Worm (Caenorhabditis elegans) whole organism, young adult: ENCODE data around the gene bec-1.
A peak's percentile ranks its signal among the peaks of the same experiment; 100 is the strongest.

Experiments
- D2030.7 ChIP-seq: fragments of 200-800 bp; sonication (Bioruptor generic); IDR thresholded peaks from 2 replicates; pipeline ENCODE4 v1.3.6; 2022; ENCODE audit warnings: missing genetic modification reagents, missing genetic modification characterization, missing compliant biosample characterization
- F22D6.2 ChIP-seq: sonication (generic microtip); optimal IDR thresholded peaks from 2 replicates; lab custom pipeline; 2016; ENCODE audit warnings: mild to moderate bottlenecking, missing genetic modification characterization, missing compliant biosample characterization
- F33H1.4 ChIP-seq: fragments of 200-800 bp; sonication (Bioruptor generic); IDR thresholded peaks from 2 replicates; pipeline ENCODE4 v1.3.6; 2022; ENCODE audit warnings: missing genetic modification reagents, missing genetic modification characterization, missing compliant biosample characterization
- F37B4.10 ChIP-seq: fragments of 200-800 bp; sonication (Bioruptor generic); IDR thresholded peaks from 2 replicates; pipeline ENCODE4 v1.3.6; 2022; ENCODE audit warnings: missing genetic modification characterization, missing compliant biosample characterization
- K11D2.4 ChIP-seq: fragments of 200-800 bp; sonication (Bioruptor generic); IDR thresholded peaks from 2 replicates; pipeline ENCODE4 v1.3.6; 2022; ENCODE audit warnings: missing genetic modification reagents, missing genetic modification characterization, missing compliant biosample characterization
- Y53F4B.3 ChIP-seq: fragments of 200-800 bp; sonication (Bioruptor generic); IDR thresholded peaks from 2 replicates; pipeline ENCODE4 v1.3.6; 2022; ENCODE audit warnings: missing genetic modification reagents, missing genetic modification characterization, missing compliant biosample characterization
- Y56A3A.18 ChIP-seq: fragments of 200-800 bp; sonication (Bioruptor generic); IDR thresholded peaks from 2 replicates; pipeline ENCODE4 v1.3.6; 2022; ENCODE audit warnings: missing genetic modification reagents, missing genetic modification characterization, missing compliant biosample characterization
- ZK185.1 ChIP-seq: sonication (generic microtip); optimal IDR thresholded peaks from 2 replicates; lab custom pipeline; 2016; ENCODE audit warnings: mild to moderate bottlenecking, missing genetic modification characterization, missing compliant biosample characterization; ENCODE audit not compliant: poor library complexity, severe bottlenecking
- aptf-2 ChIP-seq: fragments of 200-800 bp; sonication (Bioruptor generic); conservative IDR thresholded peaks from 2 replicates; pipeline ENCODE4 v1.3.6; 2022; ENCODE audit warnings: missing genetic modification reagents, missing genetic modification characterization, missing compliant biosample characterization
- attf-3 ChIP-seq: fragments of 200-800 bp; sonication (Bioruptor generic); conservative IDR thresholded peaks from 2 replicates; pipeline ENCODE4 v1.3.6; 2022; ENCODE audit warnings: missing genetic modification reagents, missing genetic modification characterization, missing compliant biosample characterization
- bed-1 ChIP-seq: fragments of 200-800 bp; sonication (Bioruptor generic); IDR thresholded peaks from 2 replicates; pipeline ENCODE4 v1.3.6; 2022; ENCODE audit warnings: missing genetic modification reagents, missing genetic modification characterization, missing compliant biosample characterization
- bed-2 ChIP-seq: fragments of 200-800 bp; sonication (Bioruptor generic); IDR thresholded peaks from 2 replicates; pipeline ENCODE4 v1.3.6; 2022; ENCODE audit warnings: missing genetic modification reagents, missing genetic modification characterization, missing compliant biosample characterization
- ccch-3 ChIP-seq: fragments of 200-800 bp; sonication (Bioruptor generic); optimal IDR thresholded peaks from 2 replicates; lab custom pipeline; 2018; ENCODE audit warnings: mild to moderate bottlenecking, missing genetic modification characterization, missing compliant biosample characterization
- cebp-1 ChIP-seq, 2 experiments: fragments of 200-800 bp in 1 of 2; sonication (Bioruptor generic) in 1 of 2; sonication (generic microtip) in 1 of 2; IDR thresholded peaks in 1 of 2; optimal IDR thresholded peaks in 1 of 2; 2 replicates each; pipeline versions ENCODE4 v1.3.6 to Lab custom; 2017 to 2022; ENCODE audit warnings: missing compliant biosample characterization in 2 of 2, missing genetic modification characterization in 2 of 2, mild to moderate bottlenecking in 1 of 2, missing genetic modification reagents in 1 of 2, moderate library complexity in 1 of 2
- efl-1 ChIP-seq: fragments of 150-350 bp; optimal IDR thresholded peaks from 2 replicates; lab custom pipeline; 2014; ENCODE audit warnings: missing biosample characterization, missing genetic modification reagents, missing genetic modification characterization
- ekl-4 ChIP-seq: fragments of 200-800 bp; sonication (Bioruptor generic); IDR thresholded peaks from 2 replicates; pipeline ENCODE4 v1.3.6; 2022; ENCODE audit warnings: missing genetic modification reagents, missing genetic modification characterization, missing compliant biosample characterization
- ets-4 ChIP-seq: fragments of 200-800 bp; sonication (Bioruptor generic); optimal IDR thresholded peaks from 2 replicates; lab custom pipeline; 2018; ENCODE audit warnings: mild to moderate bottlenecking, missing genetic modification characterization, missing compliant biosample characterization
- fkh-3 ChIP-seq: sonication (generic microtip); optimal IDR thresholded peaks from 2 replicates; lab custom pipeline; 2016; ENCODE audit warnings: mild to moderate bottlenecking, missing genetic modification characterization, missing compliant biosample characterization
- him-1 ChIP-seq: sonication (generic microtip); optimal IDR thresholded peaks from 2 replicates; lab custom pipeline; 2016; ENCODE audit warnings: missing genotype, missing genetic modification reagents, missing genetic modification characterization, missing compliant biosample characterization
- hlh-12 ChIP-seq: sonication (generic microtip); optimal IDR thresholded peaks from 2 replicates; lab custom pipeline; 2016; ENCODE audit warnings: missing genetic modification characterization, missing compliant biosample characterization
- hmg-1.2 ChIP-seq: fragments of 200-800 bp; sonication (Bioruptor generic); IDR thresholded peaks from 2 replicates; pipeline ENCODE4 v1.3.6; 2022; ENCODE audit warnings: missing genetic modification reagents, missing genetic modification characterization, missing compliant biosample characterization
- hsf-1 ChIP-seq: fragments of 200-800 bp; sonication (Bioruptor generic); IDR thresholded peaks from 2 replicates; pipeline ENCODE4 v1.3.6; 2022; ENCODE audit warnings: missing genetic modification reagents, missing genetic modification characterization, missing compliant biosample characterization
- let-607 ChIP-seq, 2 experiments: fragments of 200-800 bp in 1 of 2; sonication (Bioruptor generic) in 1 of 2; sonication (generic microtip) in 1 of 2; optimal IDR thresholded peaks; 2 replicates each; lab custom pipeline; 2016 to 2018; ENCODE audit warnings: mild to moderate bottlenecking in 2 of 2, missing compliant biosample characterization in 2 of 2, missing genetic modification characterization in 2 of 2, moderate library complexity in 2 of 2, missing genotype in 1 of 2
- lin-26 ChIP-seq: fragments of 200-800 bp; sonication (Bioruptor generic); IDR thresholded peaks from 2 replicates; pipeline ENCODE4 v1.3.6; 2022; ENCODE audit warnings: missing genetic modification reagents, missing genetic modification characterization, missing compliant biosample characterization
- lsl-1 ChIP-seq: fragments of 200-800 bp; sonication (Bioruptor generic); optimal IDR thresholded peaks from 2 replicates; lab custom pipeline; 2018; ENCODE audit warnings: mild to moderate bottlenecking, missing genetic modification characterization, moderate library complexity, missing compliant biosample characterization
- lsy-27 ChIP-seq: sonication (generic microtip); optimal IDR thresholded peaks from 2 replicates; lab custom pipeline; 2017; ENCODE audit warnings: missing genetic modification characterization, mild to moderate bottlenecking, missing compliant biosample characterization, antibody characterized with exemption, missing genotype, borderline replicate concordance; ENCODE audit not compliant: insufficient read depth
- madf-10 ChIP-seq: sonication (generic microtip); optimal IDR thresholded peaks from 2 replicates; lab custom pipeline; 2016; ENCODE audit warnings: mild to moderate bottlenecking, missing genetic modification characterization, missing compliant biosample characterization
- mcd-1 ChIP-seq: fragments of 200-800 bp; sonication (Bioruptor generic); IDR thresholded peaks from 2 replicates; pipeline ENCODE4 v1.3.6; 2022; ENCODE audit warnings: missing genetic modification reagents, missing genetic modification characterization, missing compliant biosample characterization
- mel-28 ChIP-seq: sonication (generic microtip); optimal IDR thresholded peaks from 2 replicates; lab custom pipeline; 2016; ENCODE audit warnings: borderline replicate concordance, mild to moderate bottlenecking, missing genetic modification characterization, missing compliant biosample characterization
- nfya-1 ChIP-seq: sonication (generic microtip); optimal IDR thresholded peaks from 2 replicates; lab custom pipeline; 2017; ENCODE audit warnings: antibody characterized with exemption, missing compliant biosample characterization, missing genetic modification characterization, borderline replicate concordance; ENCODE audit not compliant: insufficient read depth
- nhr-120 ChIP-seq: fragments of 200-800 bp; sonication (Bioruptor generic); IDR thresholded peaks from 2 replicates; pipeline ENCODE4 v1.3.6; 2022; ENCODE audit warnings: missing genetic modification characterization, missing compliant biosample characterization
- nhr-80 ChIP-seq: sonication (generic microtip); optimal IDR thresholded peaks from 2 replicates; lab custom pipeline; 2016; ENCODE audit warnings: missing genetic modification characterization, missing compliant biosample characterization
- nhr-90 ChIP-seq: sonication (generic microtip); optimal IDR thresholded peaks from 2 replicates; lab custom pipeline; 2016; ENCODE audit warnings: missing genotype, mild to moderate bottlenecking, missing genetic modification characterization, missing compliant biosample characterization
- pbrm-1 ChIP-seq: fragments of 200-800 bp; sonication (Bioruptor generic); IDR thresholded peaks from 2 replicates; pipeline ENCODE4 v1.3.6; 2022; ENCODE audit warnings: missing genetic modification reagents, missing genetic modification characterization, missing compliant biosample characterization
- pha-4 ChIP-seq: fragments of 150-350 bp; sonication (generic microtip); optimal IDR thresholded peaks from 2 replicates; lab custom pipeline; 2014; ENCODE audit warnings: missing biosample characterization, missing genetic modification reagents, missing genetic modification characterization
- rpc-1 ChIP-seq, 2 experiments: fragments of 150-350 bp in 1 of 2; sonication (generic microtip) in 1 of 2; optimal IDR thresholded peaks; 2 replicates each; lab custom pipeline; 2014 to 2018; ENCODE audit warnings: missing biosample characterization in 1 of 2, missing genetic modification characterization in 1 of 2, missing genetic modification reagents in 1 of 2, missing genotype in 1 of 2
- snpc-3.4 ChIP-seq: sonication (generic microtip); optimal IDR thresholded peaks from 2 replicates; lab custom pipeline; 2017; ENCODE audit warnings: missing genetic modification characterization, mild to moderate bottlenecking, missing compliant biosample characterization, antibody characterized with exemption, moderate library complexity, missing genotype, missing genetic modification reagents
- unc-130 ChIP-seq: sonication (generic microtip); optimal IDR thresholded peaks from 2 replicates; lab custom pipeline; 2016; ENCODE audit warnings: missing genetic modification reagents, missing genetic modification characterization, missing compliant biosample characterization
- zfh-2 ChIP-seq: fragments of 200-800 bp; sonication (Bioruptor generic); conservative IDR thresholded peaks from 2 replicates; pipeline ENCODE4 v1.3.6; 2022; ENCODE audit warnings: missing genetic modification reagents, missing genetic modification characterization, missing compliant biosample characterization
- zim-3 ChIP-seq: sonication (generic microtip); optimal IDR thresholded peaks from 2 replicates; lab custom pipeline; 2017; ENCODE audit warnings: mild to moderate bottlenecking, missing genetic modification characterization, moderate library complexity, missing compliant biosample characterization

Gene bec-1

DNA sequence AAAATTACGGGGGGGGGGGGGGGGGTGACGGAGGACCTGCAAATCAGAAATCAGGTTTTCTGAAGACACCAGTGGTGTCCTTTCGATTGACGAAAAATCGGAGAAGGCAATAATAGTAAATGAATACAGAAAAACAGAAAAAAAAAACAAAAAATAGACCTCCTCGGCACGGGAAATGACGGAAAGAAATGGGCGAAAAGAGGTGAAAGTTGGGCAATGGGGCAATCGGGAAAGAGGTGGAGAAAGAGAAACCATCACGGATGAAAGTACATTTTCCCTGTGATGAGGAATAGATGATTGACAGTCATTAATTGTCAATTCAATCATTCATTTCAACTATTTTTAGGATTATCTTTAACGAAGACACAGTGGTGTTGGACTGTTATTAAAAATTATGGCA is 39.7 kb upstream of the bec-1 start:
- TF ChIP-seq lsl-1 (no peak), hsf-1 (no peak), zfh-2 (no peak), F37B4.10 (GFP tag; lab: Robert Waterston, UW) (no peak), bed-1 (GFP tag; lab: Robert Waterston, UW) (no peak), Y56A3A.18 (no peak), madf-10 (tag; lab: Kevin White, UChicago) (no peak), nfya-1 (tag; lab: Kevin White, UChicago) (no peak), D2030.7 (GFP tag; lab: Robert Waterston, UW) (no peak), zim-3 (tag; lab: Kevin White, UChicago) (no peak), bed-2 (GFP tag; lab: Robert Waterston, UW) (no peak), mel-28 (tag; lab: Kevin White, UChicago) (no peak), hmg-1.2 (no peak), ekl-4 (GFP tag; lab: Robert Waterston, UW) (no peak), F33H1.4 (GFP tag; lab: Robert Waterston, UW) (no peak), lsy-27 (tag; lab: Kevin White, UChicago) (no peak), aptf-2 (no peak), fkh-3 (tag; lab: Kevin White, UChicago) (no peak), hlh-12 (tag; lab: Kevin White, UChicago) (no peak)

ce11 chrIV:5703443-5703842 is 39.2 kb upstream of the bec-1 start, which contains the start of the genes C55C3.73 and perm-5:
TSS of gene C55C3.73 (minus strand) at chrIV:5703451.
TSS of gene perm-5 (minus strand) at chrIV:5703468.
- TF ChIP-seq cebp-1 (GFP tag; IDR thresholded peaks at IDR 0.05; lab: Robert Waterston, UW) = no peak
- TF ChIP-seq cebp-1 (tag; optimal IDR thresholded peaks at IDR 0.05; lab: Kevin White, UChicago) = no peak
- TF ChIP-seq pbrm-1 (GFP tag; lab: Robert Waterston, UW) = no peak
- TF ChIP-seq attf-3 (GFP tag; lab: Robert Waterston, UW) = peak; percentile 85
- no peak for TF ChIP-seq let-607 (tag; optimal IDR thresholded peaks at IDR 0.05; lab: Kevin White, UChicago)
- TF ChIP-seq aptf-2 = no peak

DNA sequence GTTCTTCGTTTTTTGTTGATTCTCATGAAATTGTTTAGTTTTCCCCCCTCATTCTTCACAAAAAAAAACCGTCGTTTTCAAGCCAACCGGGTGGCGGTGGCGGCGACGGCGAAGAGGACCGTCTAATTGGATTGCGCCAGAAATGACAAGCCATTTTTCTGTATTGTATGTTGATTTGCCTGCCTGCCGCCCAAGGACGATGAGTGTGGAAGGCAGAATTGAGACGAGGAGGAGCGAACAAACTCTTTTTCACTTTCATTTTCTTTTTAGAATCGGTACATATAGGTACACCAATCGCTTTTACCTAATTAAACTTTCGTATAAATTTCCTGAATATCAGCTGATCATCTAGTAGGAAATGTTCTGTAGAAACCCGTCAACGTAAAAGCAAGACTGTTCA is 37.4 kb upstream of the bec-1 start:
- TF ChIP-seq ZK185.1 (tag; lab: Kevin White, UChicago) (no peak), Y53F4B.3 (no peak), him-1 (tag; lab: Kevin White, UChicago) (no peak), aptf-2 (no peak), ccch-3 (GFP tag; lab: Kevin White, UChicago) (no peak), nhr-90 (tag; lab: Kevin White, UChicago) (no peak), K11D2.4 (GFP tag; lab: Robert Waterston, UW) (no peak), pha-4 (tag; lab: Kevin White, UChicago) (no peak), rpc-1 (optimal IDR thresholded peaks at IDR 0.05; lab: Kevin White, UChicago) (no peak), rpc-1 (tag; optimal IDR thresholded peaks at IDR 0.05; lab: Kevin White, UChicago) (no peak), mcd-1 (GFP tag; lab: Robert Waterston, UW) (no peak), efl-1 (GFP tag; lab: Kevin White, UChicago) (no peak)

DNA sequence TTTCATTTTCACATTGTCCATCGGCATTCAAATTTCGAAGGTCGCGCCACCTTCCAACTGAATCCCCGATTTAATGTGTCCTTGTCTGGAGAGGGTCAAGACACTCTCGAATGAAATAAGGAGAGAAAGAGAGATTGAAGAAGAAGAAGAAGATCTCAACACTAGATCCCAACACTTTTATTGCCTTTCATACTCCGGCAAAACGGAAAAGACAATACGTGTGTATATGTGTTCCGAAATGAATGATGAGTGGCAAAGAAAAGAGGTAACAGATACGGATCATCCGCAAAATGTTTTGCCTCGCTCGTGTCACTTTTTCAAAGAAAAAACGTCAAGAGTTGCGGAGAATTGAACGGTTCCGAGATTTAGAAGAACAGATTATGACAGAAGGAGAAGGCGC is 36.1 kb upstream of the bec-1 start:
- TF ChIP-seq F22D6.2 (no peak), zfh-2 (no peak), unc-130 (GFP tag; lab: Kevin White, UChicago) (no peak), nfya-1 (tag; lab: Kevin White, UChicago) (no peak), snpc-3.4 (tag; lab: Kevin White, UChicago) (no peak), ets-4 (GFP tag; lab: Kevin White, UChicago) (no peak), nhr-80 (tag; lab: Kevin White, UChicago) (no peak), mcd-1 (GFP tag; lab: Robert Waterston, UW) (no peak), nhr-120 (GFP tag; lab: Robert Waterston, UW) (no peak), lin-26 (GFP tag; lab: Robert Waterston, UW) (no peak)
- TF ChIP-seq, all 124 proteins: peak for 0
